Worm (Caenorhabditis elegans) whole organism, young adult: ENCODE measurements around the gene C17F4.8.

Source experiments
- F49E8.2 ChIP-seq: sonication (generic microtip); optimal IDR thresholded peaks from 3 replicates; lab custom pipeline; 2017; ENCODE audit warnings: missing genetic modification characterization, mild to moderate bottlenecking, missing compliant biosample characterization, antibody characterized with exemption, moderate library complexity; ENCODE audit not compliant: insufficient read depth
- T07F8.4 ChIP-seq: sonication (generic microtip); optimal IDR thresholded peaks from 2 replicates; lab custom pipeline; 2016; ENCODE audit warnings: mild to moderate bottlenecking, missing genetic modification characterization, moderate library complexity, missing compliant biosample characterization
- ama-1 ChIP-seq, 3 experiments: fragments of 150-350 bp in 1 of 3; sonication (generic microtip) in 2 of 3; optimal IDR thresholded peaks; 2 replicates each; lab custom pipeline; 2014 to 2018; ENCODE audit warnings: missing biosample characterization in 2 of 3, missing genetic modification characterization in 2 of 3, missing genetic modification reagents in 2 of 3
- chd-7 ChIP-seq: sonication (generic microtip); optimal IDR thresholded peaks from 2 replicates; lab custom pipeline; 2016; ENCODE audit warnings: mild to moderate bottlenecking, missing genetic modification characterization, moderate library complexity, missing compliant biosample characterization
- die-1 ChIP-seq: sonication (generic microtip); optimal IDR thresholded peaks from 2 replicates; lab custom pipeline; 2016; ENCODE audit warnings: missing genotype, mild to moderate bottlenecking, missing genetic modification characterization, missing compliant biosample characterization
- fkh-3 ChIP-seq: sonication (generic microtip); optimal IDR thresholded peaks from 2 replicates; lab custom pipeline; 2016; ENCODE audit warnings: mild to moderate bottlenecking, missing genetic modification characterization, missing compliant biosample characterization
- hmg-20 ChIP-seq: fragments of 200-800 bp; sonication (Bioruptor generic); IDR thresholded peaks from 2 replicates; pipeline ENCODE4 v1.3.6; 2022; ENCODE audit warnings: missing genetic modification reagents, missing genetic modification characterization, missing compliant biosample characterization
- let-526 ChIP-seq: fragments of 200-800 bp; sonication (Bioruptor generic); IDR thresholded peaks from 2 replicates; pipeline ENCODE4 v1.3.6; 2022; ENCODE audit warnings: missing genetic modification reagents, missing genetic modification characterization, missing compliant biosample characterization
- nfya-1 ChIP-seq: sonication (generic microtip); optimal IDR thresholded peaks from 2 replicates; lab custom pipeline; 2017; ENCODE audit warnings: antibody characterized with exemption, missing compliant biosample characterization, missing genetic modification characterization, borderline replicate concordance; ENCODE audit not compliant: insufficient read depth
- nfya-2 ChIP-seq: fragments of 200-800 bp; sonication (Bioruptor generic); IDR thresholded peaks from 2 replicates; pipeline ENCODE4 v1.3.6; 2022; ENCODE audit warnings: missing genetic modification reagents, missing genetic modification characterization, missing compliant biosample characterization
- pbrm-1 ChIP-seq: fragments of 200-800 bp; sonication (Bioruptor generic); IDR thresholded peaks from 2 replicates; pipeline ENCODE4 v1.3.6; 2022; ENCODE audit warnings: missing genetic modification reagents, missing genetic modification characterization, missing compliant biosample characterization
- tbp1 ChIP-seq: fragments of 200-800 bp; sonication (Bioruptor generic); optimal IDR thresholded peaks from 2 replicates; lab custom pipeline; 2018; ENCODE audit warnings: mild to moderate bottlenecking, missing genetic modification characterization, missing compliant biosample characterization
- unc-130 ChIP-seq: sonication (generic microtip); optimal IDR thresholded peaks from 2 replicates; lab custom pipeline; 2016; ENCODE audit warnings: missing genetic modification reagents, missing genetic modification characterization, missing compliant biosample characterization

ce11 chrII:3264704-3265103 lies 30.1 kb upstream of the C17F4.8 start:
- TF ChIP-seq die-1 (tag; lab: Kevin White, UChicago), result no peak
- no peak for TF ChIP-seq unc-130
- TF ChIP-seq let-526 (GFP tag; lab: Robert Waterston, UW), result no peak
- TF ChIP-seq tbp1, result peak; percentile 67
- TF ChIP-seq nfya-2 (GFP tag; lab: Robert Waterston, UW), result no peak
- TF ChIP-seq nfya-1 (tag; lab: Kevin White, UChicago), result no peak
- no peak for TF ChIP-seq T07F8.4 (tag; lab: Kevin White, UChicago)
- TF ChIP-seq pbrm-1, result no peak
- no peak for TF ChIP-seq fkh-3
- TF ChIP-seq ama-1 (optimal IDR thresholded peaks at IDR 0.05; lab: Kevin White, UChicago), result no peak
- TF ChIP-seq ama-1 (GFP tag; optimal IDR thresholded peaks at IDR 0.05; lab: Kevin White, UChicago), result no peak
- no peak for TF ChIP-seq hmg-20
- TF ChIP-seq F49E8.2 (tag; lab: Kevin White, UChicago), result no peak
- TF ChIP-seq chd-7 (tag; lab: Kevin White, UChicago), result no peak
